Worm (Caenorhabditis elegans) whole organism, L4/young adult: ENCODE results near the gene Y59E1A.4.

Experiments
- W03F9.2 ChIP-seq: fragments of 150-350 bp; optimal IDR thresholded peaks from 2 replicates; lab custom pipeline; 2014; ENCODE audit warnings: missing biosample characterization, missing genetic modification characterization
- dao-5 ChIP-seq: sonication (generic microtip); optimal IDR thresholded peaks from 2 replicates; lab custom pipeline; 2016; ENCODE audit warnings: missing genotype, missing genetic modification characterization, moderate library complexity, missing compliant biosample characterization
- him-1 ChIP-seq: sonication (generic microtip); optimal IDR thresholded peaks from 2 replicates; lab custom pipeline; 2016; ENCODE audit warnings: missing genotype, missing genetic modification reagents, missing genetic modification characterization, missing compliant biosample characterization

- TF ChIP-seq him-1, result no peak
- no peak for TF ChIP-seq dao-5 (tag; lab: Kevin White, UChicago)
- no peak for TF ChIP-seq W03F9.2 (tag; lab: Kevin White, UChicago)
These were observed 33.0 kb upstream of the Y59E1A.4 start for ce11 chrX:1972766-1973165.
